Worm (Caenorhabditis elegans) whole organism, young adult: Measurements from ENCODE around the gene C45B11.5.

Experiments used
- F57A8.1 ChIP-seq: fragments of 200-800 bp; sonication (Bioruptor generic); optimal IDR thresholded peaks from 2 replicates; lab custom pipeline; 2018; ENCODE audit warnings: mild to moderate bottlenecking, missing genetic modification characterization, moderate library complexity, missing compliant biosample characterization
- aptf-3 ChIP-seq: fragments of 200-800 bp; sonication (Bioruptor generic); IDR thresholded peaks from 2 replicates; pipeline ENCODE4 v1.3.6; 2022; ENCODE audit warnings: missing genetic modification characterization, missing compliant biosample characterization
- cebp-1 ChIP-seq, 2 experiments: fragments of 200-800 bp in 1 of 2; sonication (Bioruptor generic) in 1 of 2; sonication (generic microtip) in 1 of 2; IDR thresholded peaks in 1 of 2; optimal IDR thresholded peaks in 1 of 2; 2 replicates each; pipeline versions ENCODE4 v1.3.6 to Lab custom; 2017 to 2022; ENCODE audit warnings: missing compliant biosample characterization in 2 of 2, missing genetic modification characterization in 2 of 2, mild to moderate bottlenecking in 1 of 2, missing genetic modification reagents in 1 of 2, moderate library complexity in 1 of 2
- egrh-3 ChIP-seq: fragments of 200-800 bp; sonication (Bioruptor generic); IDR thresholded peaks from 2 replicates; pipeline ENCODE4 v1.3.6; 2022; ENCODE audit warnings: missing genetic modification reagents, missing genetic modification characterization, missing compliant biosample characterization
- madf-3 ChIP-seq: fragments of 200-800 bp; sonication (Bioruptor generic); IDR thresholded peaks from 2 replicates; pipeline ENCODE4 v1.3.6; 2022; ENCODE audit warnings: missing genetic modification reagents, missing genetic modification characterization, missing compliant biosample characterization

DNA sequence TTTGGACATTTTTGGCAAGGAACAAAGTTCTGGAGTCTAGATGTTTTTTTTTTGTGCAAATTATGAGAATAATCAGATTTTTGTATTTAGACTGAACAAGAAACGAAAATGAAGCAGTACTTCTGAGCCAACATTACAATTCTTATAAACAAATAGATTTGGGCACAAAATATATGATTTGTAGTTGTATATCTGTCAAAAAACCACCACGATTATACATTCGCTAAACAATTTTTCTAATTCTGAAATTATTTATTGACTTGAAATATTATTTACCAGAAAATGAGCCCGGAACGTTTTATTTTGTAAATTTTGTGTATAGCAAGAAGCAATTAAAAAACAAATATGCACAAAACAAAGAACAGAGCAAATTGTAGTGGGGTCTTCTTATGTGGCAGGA, 29.9 kb downstream of the C45B11.5 start:
- TF ChIP-seq madf-3 (no peak), F57A8.1 (GFP tag; lab: Kevin White, UChicago) (no peak), aptf-3 (GFP tag; lab: Robert Waterston, UW) (no peak), cebp-1 (GFP tag; IDR thresholded peaks at IDR 0.05; lab: Robert Waterston, UW) (no peak), cebp-1 (tag; optimal IDR thresholded peaks at IDR 0.05; lab: Kevin White, UChicago) (no peak), egrh-3 (GFP tag; lab: Robert Waterston, UW) (no peak)
